Fruit fly (Drosophila melanogaster) whole organism, embryonic: ENCODE data around the gene CG6791.
A peak's percentile ranks its signal among the peaks of the same experiment; 100 is the strongest.

Experiments used
- B-H1 ChIP-seq: fragments of 200-800 bp; sonication (Bioruptor generic); IDR thresholded peaks from 3 replicates; pipeline ENCODE4 v1.3.6; 2022; ENCODE audit warnings: missing biosample characterization, missing genetic modification characterization
- CG10366 ChIP-seq: fragments of 200-800 bp; sonication (Bioruptor generic); IDR thresholded peaks from 2 replicates; pipeline ENCODE4 v1.3.6; 2022; ENCODE audit warnings: missing biosample characterization, missing genetic modification characterization
- CG10462 ChIP-seq: fragments of 200-800 bp; sonication (Bioruptor generic); optimal IDR thresholded peaks from 2 replicates; lab custom pipeline; 2016; ENCODE audit warnings: missing biosample characterization, missing genetic modification characterization
- CG10959 ChIP-seq: fragments of 200-800 bp; sonication (Bioruptor generic); IDR thresholded peaks from 2 replicates; pipeline ENCODE4 v1.3.6; 2022; ENCODE audit warnings: missing biosample characterization, missing genetic modification characterization
- CG10979 ChIP-seq: fragments of 200-800 bp; sonication (Bioruptor generic); optimal IDR thresholded peaks from 2 replicates; lab custom pipeline; 2018; ENCODE audit warnings: missing biosample characterization, mild to moderate bottlenecking, missing genetic modification characterization, moderate library complexity
- CG1647 ChIP-seq: fragments of 200-800 bp; sonication (Bioruptor generic); optimal IDR thresholded peaks from 3 replicates; lab custom pipeline; 2016; ENCODE audit warnings: missing biosample characterization, missing genetic modification characterization
- CG16863 ChIP-seq: fragments of 200-800 bp; sonication (Bioruptor generic); optimal IDR thresholded peaks from 3 replicates; lab custom pipeline; 2016; ENCODE audit warnings: missing biosample characterization, missing genetic modification characterization
- CG18476 ChIP-seq: fragments of 200-800 bp; sonication (Bioruptor generic); optimal IDR thresholded peaks from 2 replicates; lab custom pipeline; 2016; ENCODE audit warnings: missing biosample characterization, mild to moderate bottlenecking, missing genetic modification characterization
- CG2712 ChIP-seq: fragments of 200-800 bp; optimal IDR thresholded peaks from 3 replicates; lab custom pipeline; 2019; ENCODE audit warnings: missing biosample characterization, mild to moderate bottlenecking, missing genetic modification characterization, moderate library complexity
- CG30020 ChIP-seq: fragments of 200-800 bp; optimal IDR thresholded peaks from 2 replicates; lab custom pipeline; 2019; ENCODE audit warnings: missing biosample characterization, mild to moderate bottlenecking, missing genetic modification characterization, moderate library complexity
- CG30403 ChIP-seq: fragments of 200-800 bp; sonication (Bioruptor generic); optimal IDR thresholded peaks from 3 replicates; lab custom pipeline; 2016; ENCODE audit warnings: missing biosample characterization, missing genetic modification characterization
- CG34376 ChIP-seq: fragments of 200-800 bp; sonication (Bioruptor generic); optimal IDR thresholded peaks from 2 replicates; lab custom pipeline; 2018; ENCODE audit warnings: missing biosample characterization, mild to moderate bottlenecking, missing genetic modification characterization
- CG3995 ChIP-seq: fragments of 200-800 bp; sonication (Bioruptor generic); optimal IDR thresholded peaks from 3 replicates; lab custom pipeline; 2016; ENCODE audit warnings: missing biosample characterization, missing genetic modification characterization
- CG4730 ChIP-seq: fragments of 200-800 bp; sonication (Bioruptor generic); IDR thresholded peaks from 2 replicates; pipeline ENCODE4 v1.3.6; 2022; ENCODE audit warnings: missing biosample characterization, missing genetic modification characterization
- CG6654 ChIP-seq: fragments of 200-800 bp; sonication (Bioruptor generic); optimal IDR thresholded peaks from 2 replicates; lab custom pipeline; 2017; ENCODE audit warnings: missing biosample characterization, mild to moderate bottlenecking, missing genetic modification characterization
- CG6683 ChIP-seq: fragments of 200-800 bp; sonication (Bioruptor generic); optimal IDR thresholded peaks from 2 replicates; lab custom pipeline; 2017; ENCODE audit warnings: missing biosample characterization, mild to moderate bottlenecking, missing genetic modification characterization, missing genetic modification reagents
- CG8924 ChIP-seq: fragments of 200-800 bp; optimal IDR thresholded peaks from 3 replicates; lab custom pipeline; 2019; ENCODE audit warnings: missing biosample characterization, mild to moderate bottlenecking, missing genetic modification characterization, moderate library complexity
- CG8944 ChIP-seq: fragments of 200-800 bp; sonication (Bioruptor generic); optimal IDR thresholded peaks from 3 replicates; lab custom pipeline; 2016; ENCODE audit warnings: missing biosample characterization, missing genetic modification characterization
- CG9932 ChIP-seq: fragments of 200-800 bp; sonication (Bioruptor generic); IDR thresholded peaks from 2 replicates; pipeline ENCODE4 v1.3.6; 2022; ENCODE audit warnings: missing biosample characterization, missing genetic modification characterization
- Dfd ChIP-seq, 2 experiments: fragments of >200 bp; optimal IDR thresholded peaks; 2 replicates each; lab custom pipeline; 2017; ENCODE audit warnings: missing biosample characterization in 2 of 2, missing genetic modification characterization in 2 of 2
- Dip2 ChIP-seq: fragments of 200-800 bp; sonication (Bioruptor generic); IDR thresholded peaks from 2 replicates; pipeline ENCODE4 v1.3.6; 2022; ENCODE audit warnings: missing biosample characterization, missing genetic modification characterization
- Dref ChIP-seq: fragments of 200-800 bp; sonication (Bioruptor generic); IDR thresholded peaks from 2 replicates; pipeline ENCODE4 v1.3.6; 2022; ENCODE audit warnings: missing biosample characterization, missing genetic modification characterization
- Hey ChIP-seq: fragments of 200-800 bp; sonication (Bioruptor generic); optimal IDR thresholded peaks from 3 replicates; lab custom pipeline; 2018; ENCODE audit warnings: missing biosample characterization, mild to moderate bottlenecking, missing genetic modification characterization
- Hr51 ChIP-seq, 2 experiments: fragments of 200-800 bp; sonication (Bioruptor generic); optimal IDR thresholded peaks; 2 replicates in 1 of 2; 3 replicates in 1 of 2; lab custom pipeline; 2016 to 2018; ENCODE audit warnings: missing biosample characterization in 2 of 2, missing genetic modification characterization in 2 of 2, mild to moderate bottlenecking in 1 of 2, moderate library complexity in 1 of 2
- Lhr ChIP-seq: fragments of 200-800 bp; sonication (Bioruptor generic); optimal IDR thresholded peaks from 3 replicates; lab custom pipeline; 2017; ENCODE audit warnings: mild to moderate bottlenecking, missing biosample characterization, missing genetic modification reagents, missing genetic modification characterization
- Lpt ChIP-seq: fragments of >200 bp; optimal IDR thresholded peaks from 2 replicates; lab custom pipeline; 2018; ENCODE audit warnings: missing biosample characterization, missing genetic modification characterization
- NFAT ChIP-seq: fragments of 200-800 bp; sonication (Bioruptor generic); IDR thresholded peaks from 2 replicates; pipeline ENCODE4 v1.3.6; 2022; ENCODE audit warnings: missing biosample characterization, missing genetic modification characterization
- Nf-YB ChIP-seq: fragments of 200-800 bp; sonication (Bioruptor generic); optimal IDR thresholded peaks from 3 replicates; lab custom pipeline; 2019; ENCODE audit warnings: missing biosample characterization, mild to moderate bottlenecking, missing genetic modification characterization, moderate library complexity
- Poxn ChIP-seq: fragments of 200-800 bp; sonication (Bioruptor generic); IDR thresholded peaks from 2 replicates; pipeline ENCODE4 v1.3.6; 2022; ENCODE audit warnings: missing biosample characterization, missing genetic modification characterization
- Scr ChIP-seq: fragments of 200-800 bp; sonication (Bioruptor generic); IDR thresholded peaks from 2 replicates; pipeline ENCODE4 v1.3.6; 2022; ENCODE audit warnings: missing biosample characterization, missing genetic modification characterization; ENCODE audit not compliant: partially characterized antibody
- Sry-β ChIP-seq: fragments of 200-800 bp; sonication (Bioruptor generic); optimal IDR thresholded peaks from 2 replicates; lab custom pipeline; 2018; ENCODE audit warnings: missing biosample characterization, mild to moderate bottlenecking, missing genetic modification characterization, moderate library complexity
- ase ChIP-seq: fragments of 200-800 bp; sonication (Bioruptor generic); IDR thresholded peaks from 3 replicates; pipeline ENCODE4 v1.3.6; 2022; ENCODE audit warnings: missing biosample characterization, missing genetic modification characterization
- dimm ChIP-seq: fragments of 200-800 bp; sonication (Bioruptor generic); IDR thresholded peaks from 2 replicates; pipeline ENCODE4 v1.3.6; 2022; ENCODE audit warnings: missing biosample characterization, missing genetic modification characterization
- dmrt11E ChIP-seq: fragments of 200-800 bp; sonication (Bioruptor generic); optimal IDR thresholded peaks from 3 replicates; lab custom pipeline; 2018; ENCODE audit warnings: missing biosample characterization, mild to moderate bottlenecking, missing genetic modification characterization, moderate library complexity
- dmrt99B ChIP-seq: fragments of 200-800 bp; sonication (Bioruptor generic); optimal IDR thresholded peaks from 2 replicates; lab custom pipeline; 2018; ENCODE audit warnings: missing biosample characterization, mild to moderate bottlenecking, missing genetic modification characterization, moderate library complexity
- esg ChIP-seq: fragments of 200-800 bp; sonication (Bioruptor generic); conservative IDR thresholded peaks from 2 replicates; pipeline ENCODE4 v1.3.6; 2022; ENCODE audit warnings: missing biosample characterization, missing genetic modification characterization
- exex ChIP-seq: fragments of 200-800 bp; sonication (Bioruptor generic); optimal IDR thresholded peaks from 4 replicates; lab custom pipeline; 2018; ENCODE audit warnings: missing biosample characterization, mild to moderate bottlenecking, missing genetic modification characterization, moderate library complexity
- ham ChIP-seq: fragments of 200-800 bp; sonication (Bioruptor generic); IDR thresholded peaks from 2 replicates; pipeline ENCODE4 v1.3.6; 2022; ENCODE audit warnings: missing biosample characterization, missing genetic modification characterization
- hb ChIP-seq: fragments of 200-800 bp; sonication (Bioruptor generic); IDR thresholded peaks from 3 replicates; pipeline ENCODE4 v1.3.6; 2022; ENCODE audit warnings: missing biosample characterization, missing genetic modification characterization; ENCODE audit not compliant: partially characterized antibody
- her ChIP-seq: fragments of 200-800 bp; sonication (Bioruptor generic); optimal IDR thresholded peaks from 2 replicates; lab custom pipeline; 2016; ENCODE audit warnings: missing biosample characterization, missing genetic modification characterization
- insv ChIP-seq, 2 experiments: fragments of 200-800 bp; sonication (Bioruptor generic); optimal IDR thresholded peaks; 3 replicates each; lab custom pipeline; 2016 to 2018; ENCODE audit warnings: missing biosample characterization in 2 of 2, missing genetic modification characterization in 2 of 2
- ken ChIP-seq: fragments of 200-800 bp; sonication (Bioruptor generic); IDR thresholded peaks from 3 replicates; pipeline ENCODE4 v1.3.6; 2022; ENCODE audit warnings: missing biosample characterization, missing genetic modification characterization
- nerfin-2 ChIP-seq: fragments of 200-800 bp; sonication (Bioruptor generic); IDR thresholded peaks from 2 replicates; pipeline ENCODE4 v1.3.6; 2022; ENCODE audit warnings: missing biosample characterization, missing genetic modification characterization; ENCODE audit not compliant: partially characterized antibody
- nom ChIP-seq: fragments of 200-800 bp; sonication (Bioruptor generic); optimal IDR thresholded peaks from 2 replicates; lab custom pipeline; 2017; ENCODE audit warnings: missing biosample characterization, missing genetic modification characterization, mild to moderate bottlenecking, moderate library complexity, missing genetic modification reagents
- pb ChIP-seq: fragments of 200-800 bp; sonication (Bioruptor generic); optimal IDR thresholded peaks from 3 replicates; lab custom pipeline; 2016; ENCODE audit warnings: missing biosample characterization, missing genetic modification characterization
- ranshi ChIP-seq: fragments of 200-800 bp; sonication (Bioruptor generic); IDR thresholded peaks from 2 replicates; pipeline ENCODE4 v1.3.6; 2022; ENCODE audit warnings: missing biosample characterization, missing genetic modification characterization
- rib ChIP-seq: fragments of 200-800 bp; sonication (Bioruptor generic); IDR thresholded peaks from 2 replicates; pipeline ENCODE4 v1.3.6; 2022; ENCODE audit warnings: missing biosample characterization, missing genetic modification characterization
- sc ChIP-seq, 3 experiments: fragments of >200 bp in 2 of 3; fragments of 200-800 bp in 1 of 3; sonication (Bioruptor generic) in 1 of 3; optimal IDR thresholded peaks; 2 replicates in 2 of 3; 3 replicates in 1 of 3; lab custom pipeline; 2017; ENCODE audit warnings: mild to moderate bottlenecking in 1 of 3, missing biosample characterization in 1 of 3, missing genetic modification characterization in 1 of 3, missing genetic modification reagents in 1 of 3
- tap ChIP-seq: fragments of 200-800 bp; optimal IDR thresholded peaks from 3 replicates; lab custom pipeline; 2019; ENCODE audit warnings: missing biosample characterization, mild to moderate bottlenecking, missing genetic modification characterization, moderate library complexity

The CG6791 gene

dm6 chr3R:11581340-11582252 is 8.3 kb downstream of the CG6791 start, which contains the start of gene wkd (continued):
- no peak for TF ChIP-seq CG10462 (GFP tag; lab: Kevin White, UChicago)
- TF ChIP-seq ken (GFP tag; lab: Robert Waterston, UW) = no peak
- peak; percentile 30 for TF ChIP-seq exex (tag; lab: Kevin White, UChicago)
- TF ChIP-seq B-H1 (GFP tag; lab: Robert Waterston, UW) = no peak
- peak; percentile 6 for TF ChIP-seq CG8944 (GFP tag; lab: Kevin White, UChicago)
- TF ChIP-seq ase (GFP tag; lab: Robert Waterston, UW) = no peak
- no peak for TF ChIP-seq CG16863 (GFP tag; lab: Kevin White, UChicago)
- TF ChIP-seq CG3995 (GFP tag; lab: Kevin White, UChicago) = no peak
- no peak for TF ChIP-seq dmrt11E (tag; lab: Kevin White, UChicago)
- peak; percentile 37 for TF ChIP-seq her (GFP tag; lab: Kevin White, UChicago)
- no peak for TF ChIP-seq sc (optimal IDR thresholded peaks at IDR 0.05; lab: Kevin White, UChicago)
- no peak for TF ChIP-seq sc (GFP tag; optimal IDR thresholded peaks at IDR 0.05; lab: Kevin White, UChicago)
- TF ChIP-seq CG8924 = no peak
- TF ChIP-seq Lhr = peak; percentile 79
- no peak for TF ChIP-seq rib (GFP tag; lab: Robert Waterston, UW)
- TF ChIP-seq tap (tag; lab: Kevin White, UChicago) = no peak
- TF ChIP-seq CG2712 (tag; lab: Kevin White, UChicago) = no peak
- no peak for TF ChIP-seq Nf-YB
- TF ChIP-seq CG30020 (tag; lab: Kevin White, UChicago) = no peak
- TF ChIP-seq nom (GFP tag; lab: Kevin White, UChicago) = no peak
- TF ChIP-seq CG10959 (GFP tag; lab: Robert Waterston, UW) = no peak
- no peak for TF ChIP-seq CG18476 (GFP tag; lab: Kevin White, UChicago)
- TF ChIP-seq Lpt (GFP tag; lab: Kevin White, UChicago) = no peak
- TF ChIP-seq Hr51 (GFP tag; optimal IDR thresholded peaks at IDR 0.05; lab: Kevin White, UChicago) = no peak
- TF ChIP-seq nerfin-2 = peak; percentile 53; the same call in 1 of the 2 replicates
- peak; percentile 86 for TF ChIP-seq Scr
- TF ChIP-seq dmrt99B (tag; lab: Kevin White, UChicago) = no peak
- TF ChIP-seq insv (GFP tag; optimal IDR thresholded peaks at IDR 0.05; lab: Kevin White, UChicago) = no peak
- TF ChIP-seq CG34376 (GFP tag; lab: Kevin White, UChicago) = peak; percentile 60
- no peak for TF ChIP-seq pb
- TF ChIP-seq dimm = no peak
- no peak for TF ChIP-seq CG6683
- TF ChIP-seq CG4730 (GFP tag; lab: Robert Waterston, UW) = no peak
- no peak for TF ChIP-seq CG10366 (GFP tag; lab: Robert Waterston, UW)
- no peak for TF ChIP-seq Dip2 (GFP tag; lab: Robert Waterston, UW)
- TF ChIP-seq CG10979 (tag; lab: Kevin White, UChicago) = no peak
- TF ChIP-seq CG1647 (GFP tag; lab: Kevin White, UChicago) = no peak
- no peak for TF ChIP-seq NFAT
- TF ChIP-seq hb (GFP tag; lab: Robert Waterston, UW) = peak; percentile 79
- no peak for TF ChIP-seq Dfd (GFP tag; optimal IDR thresholded peaks at IDR 0.05; lab: Kevin White, UChicago)
- no peak for TF ChIP-seq Sry-β (GFP tag; lab: Kevin White, UChicago)
- TF ChIP-seq CG9932 = peak; percentile 57; the same call in 1 of the 2 replicates
- no peak for TF ChIP-seq ham (GFP tag; lab: Robert Waterston, UW)
- no peak for TF ChIP-seq esg (GFP tag; lab: Robert Waterston, UW)
- peak; percentile 19 for TF ChIP-seq CG30403
- TF ChIP-seq Dref (GFP tag; lab: Robert Waterston, UW) = peak; percentile 90
- no peak for TF ChIP-seq Hey (tag; lab: Kevin White, UChicago)
- no peak for TF ChIP-seq CG6654 (GFP tag; lab: Kevin White, UChicago)
- TF ChIP-seq ranshi = no peak
- no peak for TF ChIP-seq Poxn (GFP tag; lab: Robert Waterston, UW)
